Worm (Caenorhabditis elegans): Measurements from ENCODE around the gene mltn-1.

The mltn-1 gene

DNA sequence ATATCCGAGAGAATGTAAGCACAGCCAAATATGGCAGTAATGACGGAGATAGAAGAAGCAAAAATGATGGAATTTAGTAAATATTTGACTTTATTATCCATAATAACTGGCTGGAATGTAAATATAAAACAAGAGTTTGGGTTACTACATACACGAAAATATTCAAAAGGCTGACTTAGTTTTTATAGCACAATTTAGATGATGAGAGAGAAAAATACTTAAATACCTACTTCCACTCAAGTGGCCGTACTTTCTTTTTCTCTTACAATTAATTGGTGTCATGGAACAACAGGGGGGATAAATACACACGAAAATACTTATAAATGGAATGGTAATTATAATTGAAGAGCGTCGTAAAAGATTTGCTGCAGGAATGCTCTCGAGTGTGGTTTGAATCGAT lies 46.9 kb downstream of the mltn-1 start, which contains the start of gene col-86:
TSS of gene col-86 (minus strand) at position 101 of the 400 bp plus-strand sequence.
- TF ChIP-seq nhr-76 (tag; optimal IDR thresholded peaks at IDR 0.05) (no peak), aha-1 (tag; optimal IDR thresholded peaks at IDR 0.05) (no peak), C04F5.9 (tag; optimal IDR thresholded peaks at IDR 0.05) (no peak), sptf-1 (tag; optimal IDR thresholded peaks at IDR 0.05) (no peak), dsc-1 (tag; optimal IDR thresholded peaks at IDR 0.05) (no peak), nhr-90 (tag; optimal IDR thresholded peaks at IDR 0.05; ENCODE audit: poor library complexity) (no peak), lir-3 (tag; optimal IDR thresholded peaks at IDR 0.05; ENCODE audit: poor library complexity) (no peak), fkh-8 (tag; optimal IDR thresholded peaks at IDR 0.05) (no peak), lsy-2 (tag; optimal IDR thresholded peaks at IDR 0.05) (no peak), ceh-82 (tag; optimal IDR thresholded peaks at IDR 0.05) (no peak), isw-1 (GFP tag; IDR thresholded peaks at IDR 0.05) (no peak), sup-37 (GFP tag; optimal IDR thresholded peaks at IDR 0.05) (no peak), pqm-1 (tag; optimal IDR thresholded peaks at IDR 0.05) (no peak)

DNA sequence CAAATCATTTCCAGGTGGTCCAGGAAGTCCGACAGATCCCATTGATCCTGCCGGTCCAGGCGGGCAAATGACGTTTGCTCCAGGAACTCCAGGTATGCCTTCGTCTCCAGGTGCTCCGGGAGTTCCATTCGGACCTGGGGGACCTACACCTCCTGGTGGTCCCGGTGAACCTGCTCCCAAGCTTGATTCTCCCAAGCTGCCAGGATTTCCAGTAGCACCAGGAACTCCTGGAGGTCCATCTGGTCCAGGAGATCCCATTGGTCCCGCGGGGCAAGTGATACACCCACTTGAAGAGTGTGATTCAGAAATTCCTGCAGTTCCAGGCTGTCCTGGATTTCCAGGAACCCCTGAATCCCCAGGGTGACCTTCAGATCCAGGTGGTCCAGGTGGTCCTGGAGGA lies 48.7 kb downstream of the mltn-1 start:
- peak; percentile 9 for TF ChIP-seq nhr-85 (tag)
- TF ChIP-seq nhr-47 (tag; optimal IDR thresholded peaks at IDR 0.05): no peak
- TF ChIP-seq lsy-2 (tag; optimal IDR thresholded peaks at IDR 0.05): no peak
- TF ChIP-seq Y116A8C.19 (tag; optimal IDR thresholded peaks at IDR 0.05; ENCODE audit: borderline replicate concordance): no peak
- TF ChIP-seq zag-1 (tag; optimal IDR thresholded peaks at IDR 0.05): no peak
- no peak for TF ChIP-seq efl-1 (optimal IDR thresholded peaks at IDR 0.05)
- peak in 1 of 2 experiments; percentile 85 for TF ChIP-seq efl-1 (GFP tag; optimal IDR thresholded peaks at IDR 0.05 in 1 of 2)
- TF ChIP-seq F16B12.6 (tag; optimal IDR thresholded peaks at IDR 0.05): no peak
- no peak for TF ChIP-seq nhr-76 (tag; optimal IDR thresholded peaks at IDR 0.05)

DNA sequence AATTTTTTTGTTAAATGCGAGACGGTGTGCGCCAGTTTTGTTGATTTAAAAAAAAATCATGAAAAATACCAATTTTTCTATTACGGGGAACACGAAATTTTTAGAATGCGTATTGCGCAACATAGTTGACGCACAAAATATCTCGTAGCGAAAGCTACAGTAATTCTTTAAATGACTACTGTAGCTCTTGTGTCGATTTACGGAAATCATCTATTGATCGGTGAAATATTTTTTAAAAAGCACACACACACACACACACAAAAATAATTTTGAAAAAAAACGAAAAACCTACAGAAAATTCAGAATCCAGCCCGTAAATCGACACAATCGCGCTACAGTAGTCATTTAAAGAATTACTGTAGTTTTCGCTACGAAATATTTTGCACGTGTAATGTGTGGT lies 53.2 kb downstream of the mltn-1 start:
- TF ChIP-seq nhr-84 (tag; optimal IDR thresholded peaks at IDR 0.05) (no peak), efl-3 (GFP tag; optimal IDR thresholded peaks at IDR 0.05) (no peak), sup-37 (GFP tag; optimal IDR thresholded peaks at IDR 0.05) (no peak), tbx-2 (tag; optimal IDR thresholded peaks at IDR 0.05) (no peak), lsy-2 (tag; optimal IDR thresholded peaks at IDR 0.05) (no peak), fkh-4 (tag; optimal IDR thresholded peaks at IDR 0.05; ENCODE audit: borderline replicate concordance) (no peak), aly-2 (tag; optimal IDR thresholded peaks at IDR 0.05) (no peak), isw-1 (GFP tag; IDR thresholded peaks at IDR 0.05) (no peak), jun-1 (tag; optimal IDR thresholded peaks at IDR 0.05) (no peak)

DNA sequence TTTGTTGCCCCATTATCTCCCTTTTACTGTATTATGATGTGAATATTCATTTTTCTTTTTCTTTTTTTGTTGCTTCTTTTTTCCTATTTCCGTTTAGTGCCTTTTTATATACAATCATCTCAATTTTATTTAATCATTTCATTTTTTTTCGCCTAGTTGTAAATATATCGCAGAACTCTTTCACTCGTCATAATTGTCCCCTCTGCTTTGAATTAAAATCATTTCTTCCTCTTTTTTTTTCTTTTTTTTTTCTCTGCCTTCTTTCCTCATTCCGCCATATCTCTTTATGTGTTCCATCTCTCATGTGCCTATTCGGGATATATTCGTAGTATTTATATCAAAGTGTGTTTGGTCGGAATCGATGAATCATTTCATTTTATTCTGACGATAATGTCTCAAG lies 53.9 kb downstream of the mltn-1 start, which contains the start of gene Y81G3A.4:
TSS of gene Y81G3A.4 (plus strand) at position 301 of the 400 bp plus-strand sequence.
- no peak for TF ChIP-seq pag-3 (tag; optimal IDR thresholded peaks at IDR 0.05; ENCODE audit: borderline replicate concordance, insufficient read depth)
- no peak for TF ChIP-seq nhr-12 (tag; optimal IDR thresholded peaks at IDR 0.05)
- TF ChIP-seq efl-1 (optimal IDR thresholded peaks at IDR 0.05): no peak
- no peak for TF ChIP-seq efl-1 (GFP tag; optimal IDR thresholded peaks at IDR 0.05 in 1 of 2)
- no peak for TF ChIP-seq ztf-11 (tag; optimal IDR thresholded peaks at IDR 0.05)
- no peak for TF ChIP-seq aly-2 (tag; optimal IDR thresholded peaks at IDR 0.05)
- no peak for TF ChIP-seq rnt-1 (tag; optimal IDR thresholded peaks at IDR 0.05)
- no peak for TF ChIP-seq ama-1 (optimal IDR thresholded peaks at IDR 0.05)
- TF ChIP-seq ceh-90 (tag; optimal IDR thresholded peaks at IDR 0.05): no peak
- TF ChIP-seq hlh-17 (GFP tag; optimal IDR thresholded peaks at IDR 0.05; ENCODE audit: borderline replicate concordance): no peak
- no peak for TF ChIP-seq nhr-76 (tag; optimal IDR thresholded peaks at IDR 0.05)

Data from whole organism, L1 larva.